Worm (Caenorhabditis elegans) whole organism, L2 larva: ENCODE results near the gene C18D11.7.

Experiments used
- aly-2 ChIP-seq: fragments of 150-350 bp; optimal IDR thresholded peaks from 2 replicates; lab custom pipeline; 2014; ENCODE audit warnings: missing biosample characterization, missing genetic modification characterization
- dmd-4 ChIP-seq: sonication (generic microtip); optimal IDR thresholded peaks from 2 replicates; lab custom pipeline; 2017; ENCODE audit warnings: missing biosample characterization, missing genetic modification characterization
- nhr-6 ChIP-seq: fragments of 150-350 bp; optimal IDR thresholded peaks from 2 replicates; lab custom pipeline; 2014; ENCODE audit warnings: missing biosample characterization, missing genetic modification characterization

DNA sequence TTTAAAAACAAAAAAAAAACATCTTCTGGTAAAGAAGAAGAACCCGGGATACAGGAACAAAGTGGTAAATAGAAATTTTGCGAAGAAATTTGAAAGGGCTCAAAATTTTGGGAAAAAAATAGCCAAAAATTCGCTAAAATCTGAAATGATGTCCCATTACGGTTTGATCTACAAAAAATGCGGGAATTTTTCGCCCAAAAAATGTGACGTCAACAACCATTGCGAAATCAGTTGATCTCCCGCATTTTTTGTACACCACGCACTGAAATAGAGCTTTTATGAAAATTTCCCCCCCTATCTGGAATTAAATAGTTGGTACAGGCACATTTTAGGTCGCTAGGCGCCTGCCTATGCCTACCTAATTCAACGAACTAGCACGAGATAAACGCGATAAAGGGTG is 43.0 kb upstream of the C18D11.7 start:
- TF ChIP-seq dmd-4 (tag; lab: Kevin White, UChicago) (no peak), nhr-6 (tag; lab: Kevin White, UChicago) (no peak), aly-2 (tag; lab: Kevin White, UChicago) (no peak)
